Fruit fly (Drosophila melanogaster) whole organism, embryonic: ENCODE data around the gene Rich.
A peak's percentile ranks its signal among the peaks of the same experiment; 100 is the strongest.

Source experiments
- Antp ChIP-seq: fragments of 200-800 bp; sonication (Bioruptor generic); optimal IDR thresholded peaks from 3 replicates; lab custom pipeline; 2016; ENCODE audit warnings: missing biosample characterization, missing genetic modification characterization
- CG10147 ChIP-seq: fragments of 200-800 bp; sonication (Bioruptor generic); optimal IDR thresholded peaks from 2 replicates; lab custom pipeline; 2019; ENCODE audit warnings: missing biosample characterization, mild to moderate bottlenecking, missing genetic modification characterization, moderate library complexity
- CG10462 ChIP-seq: fragments of 200-800 bp; sonication (Bioruptor generic); optimal IDR thresholded peaks from 2 replicates; lab custom pipeline; 2016; ENCODE audit warnings: missing biosample characterization, missing genetic modification characterization
- CG12219 ChIP-seq: fragments of 200-800 bp; sonication (Bioruptor generic); optimal IDR thresholded peaks from 3 replicates; lab custom pipeline; 2018; ENCODE audit warnings: missing biosample characterization, mild to moderate bottlenecking, missing genetic modification characterization
- CG12236 ChIP-seq: fragments of 200-800 bp; sonication (Bioruptor generic); optimal IDR thresholded peaks from 2 replicates; lab custom pipeline; 2016; ENCODE audit warnings: missing biosample characterization, missing genetic modification characterization
- CG13424 ChIP-seq: fragments of 200-800 bp; sonication (Bioruptor generic); optimal IDR thresholded peaks from 2 replicates; lab custom pipeline; 2019; ENCODE audit warnings: missing biosample characterization, mild to moderate bottlenecking, missing genetic modification characterization, moderate library complexity
- CG14014 ChIP-seq: fragments of 200-800 bp; sonication (Bioruptor generic); IDR thresholded peaks from 2 replicates; pipeline ENCODE4 v1.3.6; 2022; ENCODE audit warnings: missing biosample characterization, missing genetic modification characterization
- CG1647 ChIP-seq: fragments of 200-800 bp; sonication (Bioruptor generic); optimal IDR thresholded peaks from 3 replicates; lab custom pipeline; 2016; ENCODE audit warnings: missing biosample characterization, missing genetic modification characterization
- CG17359 ChIP-seq: fragments of 200-800 bp; sonication (Bioruptor generic); optimal IDR thresholded peaks from 3 replicates; lab custom pipeline; 2018; ENCODE audit warnings: missing biosample characterization, mild to moderate bottlenecking, missing genetic modification characterization, moderate library complexity
- CG18619 ChIP-seq: fragments of 200-800 bp; sonication (Bioruptor generic); optimal IDR thresholded peaks from 3 replicates; lab custom pipeline; 2017; ENCODE audit warnings: missing biosample characterization, mild to moderate bottlenecking, missing genetic modification characterization
- CG18764 ChIP-seq: fragments of 200-800 bp; sonication (Bioruptor generic); optimal IDR thresholded peaks from 3 replicates; lab custom pipeline; 2016; ENCODE audit warnings: missing biosample characterization, missing genetic modification characterization
- CG2202 ChIP-seq: fragments of 200-800 bp; sonication (Bioruptor generic); optimal IDR thresholded peaks from 2 replicates; lab custom pipeline; 2018; ENCODE audit warnings: missing biosample characterization, mild to moderate bottlenecking, missing genetic modification characterization
- CG31441 ChIP-seq: fragments of 200-800 bp; sonication (Bioruptor generic); IDR thresholded peaks from 2 replicates; pipeline ENCODE4 v1.3.6; 2022; ENCODE audit warnings: missing biosample characterization, missing genetic modification characterization
- CG32772 ChIP-seq: fragments of 200-800 bp; sonication (Bioruptor generic); IDR thresholded peaks from 2 replicates; pipeline ENCODE4 v1.3.6; 2022; ENCODE audit warnings: missing biosample characterization, missing genetic modification characterization
- CG34422 ChIP-seq: fragments of 200-800 bp; sonication (Bioruptor generic); IDR thresholded peaks from 3 replicates; pipeline ENCODE4 v1.3.6; 2022; ENCODE audit warnings: missing biosample characterization, missing genetic modification characterization
- CG3726 ChIP-seq: fragments of 200-800 bp; sonication (Bioruptor generic); IDR thresholded peaks from 3 replicates; pipeline ENCODE4, ENCODE4 v1.3.6; 2022; ENCODE audit warnings: missing biosample characterization, missing genetic modification characterization
- CG6175 ChIP-seq: fragments of 200-800 bp; sonication (Bioruptor generic); IDR thresholded peaks from 3 replicates; pipeline ENCODE4 v1.3.6; 2022; ENCODE audit warnings: missing biosample characterization, missing genetic modification characterization
- CG8359 ChIP-seq: fragments of 200-800 bp; sonication (Bioruptor generic); optimal IDR thresholded peaks from 2 replicates; lab custom pipeline; 2017; ENCODE audit warnings: missing biosample characterization, mild to moderate bottlenecking, missing genetic modification characterization, borderline replicate concordance
- CG8944 ChIP-seq: fragments of 200-800 bp; sonication (Bioruptor generic); optimal IDR thresholded peaks from 3 replicates; lab custom pipeline; 2016; ENCODE audit warnings: missing biosample characterization, missing genetic modification characterization
- CTCF ChIP-seq: fragments of 200-800 bp; sonication (Bioruptor generic); optimal IDR thresholded peaks from 2 replicates; lab custom pipeline; 2017; ENCODE audit warnings: missing biosample characterization, mild to moderate bottlenecking, missing genetic modification characterization, moderate library complexity
- D19B ChIP-seq: fragments of 200-800 bp; sonication (Bioruptor generic); optimal IDR thresholded peaks from 2 replicates; lab custom pipeline; 2017; ENCODE audit warnings: missing biosample characterization, mild to moderate bottlenecking, missing genetic modification characterization
- Dfd ChIP-seq, 2 experiments: fragments of >200 bp; optimal IDR thresholded peaks; 2 replicates each; lab custom pipeline; 2017; ENCODE audit warnings: missing biosample characterization in 2 of 2, missing genetic modification characterization in 2 of 2
- Dll ChIP-seq: fragments of 200-800 bp; sonication (Bioruptor generic); IDR thresholded peaks from 4 replicates; pipeline ENCODE4 v1.3.6; 2022; ENCODE audit warnings: missing biosample characterization, missing genetic modification characterization; ENCODE audit not compliant: partially characterized antibody
- Gug ChIP-seq: fragments of 200-800 bp; sonication (Bioruptor generic); IDR thresholded peaks from 4 replicates; pipeline ENCODE4 v1.3.6; 2022; ENCODE audit warnings: missing biosample characterization, missing genetic modification characterization
- H2.0 ChIP-seq: fragments of 200-800 bp; sonication (Bioruptor generic); IDR thresholded peaks from 2 replicates; pipeline ENCODE4 v1.3.6; 2022; ENCODE audit warnings: missing biosample characterization, missing genetic modification characterization
- HLH4C ChIP-seq: fragments of 200-800 bp; sonication (Bioruptor generic); IDR thresholded peaks from 3 replicates; pipeline ENCODE4 v1.3.6; 2022; ENCODE audit warnings: missing biosample characterization, missing genetic modification characterization; ENCODE audit not compliant: partially characterized antibody
- Hr51 ChIP-seq, 2 experiments: fragments of 200-800 bp; sonication (Bioruptor generic); optimal IDR thresholded peaks; 2 replicates in 1 of 2; 3 replicates in 1 of 2; lab custom pipeline; 2016 to 2018; ENCODE audit warnings: missing biosample characterization in 2 of 2, missing genetic modification characterization in 2 of 2, mild to moderate bottlenecking in 1 of 2, moderate library complexity in 1 of 2
- Jarid2 ChIP-seq: fragments of 200-800 bp; sonication (Bioruptor generic); optimal IDR thresholded peaks from 3 replicates; lab custom pipeline; 2017; ENCODE audit warnings: mild to moderate bottlenecking, missing biosample characterization, missing genetic modification reagents, missing genetic modification characterization
- Lpt ChIP-seq: fragments of >200 bp; optimal IDR thresholded peaks from 2 replicates; lab custom pipeline; 2018; ENCODE audit warnings: missing biosample characterization, missing genetic modification characterization
- NK7.1 ChIP-seq: fragments of 200-800 bp; sonication (Bioruptor generic); optimal IDR thresholded peaks from 3 replicates; lab custom pipeline; 2016; ENCODE audit warnings: missing biosample characterization, missing genetic modification characterization
- Nf-YA ChIP-seq: fragments of 200-800 bp; sonication (Bioruptor generic); IDR thresholded peaks from 2 replicates; pipeline ENCODE4 v1.3.6; 2022; ENCODE audit warnings: missing biosample characterization, missing genetic modification characterization
- Nf-YC ChIP-seq: fragments of 200-800 bp; optimal IDR thresholded peaks from 3 replicates; lab custom pipeline; 2019; ENCODE audit warnings: missing biosample characterization, mild to moderate bottlenecking, missing genetic modification characterization, moderate library complexity
- Ptx1 ChIP-seq: fragments of 200-800 bp; sonication (Bioruptor generic); IDR thresholded peaks from 2 replicates; pipeline ENCODE4 v1.3.6; 2022; ENCODE audit warnings: missing biosample characterization, missing genetic modification characterization
- Sin3A ChIP-seq: fragments of >200 bp; optimal IDR thresholded peaks from 2 replicates; lab custom pipeline; 2018
- Sox100B ChIP-seq: fragments of 200-800 bp; sonication (Bioruptor generic); optimal IDR thresholded peaks from 3 replicates; lab custom pipeline; 2018; ENCODE audit warnings: missing biosample characterization, mild to moderate bottlenecking, missing genetic modification characterization
- Ssrp ChIP-seq: fragments of 200-800 bp; sonication (Bioruptor generic); optimal IDR thresholded peaks from 2 replicates; lab custom pipeline; 2018; ENCODE audit warnings: missing biosample characterization, mild to moderate bottlenecking, missing genetic modification characterization, moderate library complexity
- Tbp ChIP-seq: fragments of >200 bp; optimal IDR thresholded peaks from 2 replicates; lab custom pipeline; 2018; ENCODE audit warnings: missing biosample characterization, missing genetic modification characterization
- ab ChIP-seq: fragments of 200-800 bp; sonication (Bioruptor generic); optimal IDR thresholded peaks from 2 replicates; lab custom pipeline; 2016; ENCODE audit warnings: missing biosample characterization, missing genetic modification characterization
- cg ChIP-seq: fragments of 200-800 bp; sonication (Bioruptor generic); optimal IDR thresholded peaks from 3 replicates; lab custom pipeline; 2019; ENCODE audit warnings: missing biosample characterization, mild to moderate bottlenecking, missing genetic modification characterization, moderate library complexity
- ham ChIP-seq: fragments of 200-800 bp; sonication (Bioruptor generic); IDR thresholded peaks from 2 replicates; pipeline ENCODE4 v1.3.6; 2022; ENCODE audit warnings: missing biosample characterization, missing genetic modification characterization
- lbe ChIP-seq: fragments of 200-800 bp; sonication (Bioruptor generic); optimal IDR thresholded peaks from 2 replicates; lab custom pipeline; 2016; ENCODE audit warnings: missing biosample characterization, mild to moderate bottlenecking, missing genetic modification characterization
- phol ChIP-seq: fragments of 200-800 bp; sonication (Bioruptor generic); optimal IDR thresholded peaks from 3 replicates; lab custom pipeline; 2018; ENCODE audit warnings: missing biosample characterization, mild to moderate bottlenecking, missing genetic modification characterization, moderate library complexity
- prd ChIP-seq, 3 experiments: fragments of >200 bp in 2 of 3; fragments of 200-800 bp in 1 of 3; sonication (Bioruptor generic) in 1 of 3; optimal IDR thresholded peaks in 2 of 3; IDR thresholded peaks in 1 of 3; 2 replicates in 2 of 3; 3 replicates in 1 of 3; pipeline versions ENCODE4 v1.3.6 to Lab custom; 2017 to 2022; ENCODE audit warnings: missing biosample characterization in 1 of 3, missing genetic modification characterization in 1 of 3
- row ChIP-seq: fragments of 200-800 bp; sonication (Bioruptor generic); IDR thresholded peaks from 3 replicates; pipeline ENCODE4 v1.3.6; 2022; ENCODE audit warnings: missing biosample characterization, missing genetic modification characterization
- sim ChIP-seq: fragments of 200-800 bp; sonication (Bioruptor generic); IDR thresholded peaks from 2 replicates; pipeline ENCODE4 v1.3.6; 2022; ENCODE audit warnings: missing biosample characterization, missing genetic modification characterization
- so ChIP-seq: fragments of 200-800 bp; sonication (Bioruptor generic); IDR thresholded peaks from 3 replicates; pipeline ENCODE4 v1.3.6; 2022; ENCODE audit warnings: missing biosample characterization, missing genetic modification characterization
- sr ChIP-seq: fragments of 200-800 bp; sonication (Bioruptor generic); IDR thresholded peaks from 3 replicates; pipeline ENCODE4 v1.3.6; 2022; ENCODE audit warnings: missing biosample characterization, missing genetic modification characterization
- tin ChIP-seq: fragments of 200-800 bp; sonication (Bioruptor generic); optimal IDR thresholded peaks from 3 replicates; lab custom pipeline; 2016; ENCODE audit warnings: missing biosample characterization, missing genetic modification characterization
- twi ChIP-seq: fragments of 200-800 bp; optimal IDR thresholded peaks from 2 replicates; lab custom pipeline; 2019; ENCODE audit warnings: missing biosample characterization, mild to moderate bottlenecking, missing genetic modification characterization, moderate library complexity
- zfh2 ChIP-seq: fragments of 200-800 bp; sonication (Bioruptor generic); optimal IDR thresholded peaks from 2 replicates; lab custom pipeline; 2016; ENCODE audit warnings: missing biosample characterization, missing genetic modification characterization

Gene Rich

DNA sequence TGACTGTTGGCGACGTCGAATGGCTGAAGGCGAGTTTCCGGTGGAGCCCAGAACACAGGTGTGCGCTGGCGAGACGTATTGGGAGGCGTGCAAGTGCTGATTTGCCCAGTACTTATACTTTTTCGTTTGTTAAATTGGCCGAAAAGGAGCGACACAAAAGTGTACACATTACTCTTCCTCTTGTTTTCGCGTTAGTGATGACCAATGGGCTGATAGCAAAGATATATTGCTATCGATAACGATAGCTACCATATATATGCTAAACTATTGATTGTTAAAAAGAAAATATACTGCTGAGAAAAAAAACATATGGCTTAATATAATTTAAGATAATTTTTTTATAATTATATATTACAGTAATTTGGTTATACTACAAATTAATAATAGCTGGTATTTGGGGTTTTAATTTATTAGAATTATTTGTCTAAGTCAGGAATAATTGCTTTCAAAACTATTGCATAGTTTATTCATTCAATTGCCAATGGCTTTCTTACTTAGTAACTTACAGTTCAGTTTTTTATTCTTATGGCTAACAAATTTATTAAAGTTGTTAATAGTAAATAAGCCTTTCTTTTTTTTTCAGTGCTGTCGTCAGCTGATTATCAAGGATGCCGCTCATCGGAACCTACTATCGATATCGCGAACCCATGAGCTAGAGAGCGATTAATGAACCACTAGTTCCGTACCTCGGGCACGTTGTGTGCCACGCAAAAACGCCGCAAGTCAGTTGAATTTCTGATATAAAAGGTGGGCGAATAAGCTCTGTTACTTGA lies 25.5 kb upstream of the Rich start, which contains the start of the genes Hem and IleRS (continued):
- TF ChIP-seq Dll (GFP tag; lab: Robert Waterston, UW) (peak; percentile 81), CG14014 (GFP tag; lab: Robert Waterston, UW) (peak; percentile 91), Gug (GFP tag; lab: Robert Waterston, UW) (peak; percentile 75), CG6175 (GFP tag; lab: Robert Waterston, UW) (peak; percentile 71), Jarid2 (GFP tag; lab: Kevin White, UChicago) (peak; percentile 57), tin (peak; percentile 94), CG2202 (peak; percentile 77), lbe (GFP tag; lab: Kevin White, UChicago) (no peak), cg (GFP tag; lab: Kevin White, UChicago) (no peak), CG3726 (peak; percentile 76; the same call in 2 of the 3 replicates), Antp (peak; percentile 73), HLH4C (GFP tag; lab: Robert Waterston, UW) (peak; percentile 67), ab (GFP tag; lab: Kevin White, UChicago) (no peak), H2.0 (peak; percentile 87), CG18619 (GFP tag; lab: Kevin White, UChicago) (peak; percentile 91), CG12219 (GFP tag; lab: Kevin White, UChicago) (peak; percentile 71), twi (peak; percentile 84), Sox100B (GFP tag; lab: Kevin White, UChicago) (no peak), so (GFP tag; lab: Robert Waterston, UW) (peak; percentile 87), Ssrp (tag; lab: Kevin White, UChicago) (peak; percentile 94), phol (tag; lab: Kevin White, UChicago) (peak; percentile 95), CG17359 (peak; percentile 94), CG13424 (tag; lab: Kevin White, UChicago) (peak; percentile 93), Lpt (no peak), CG10147 (GFP tag; lab: Kevin White, UChicago) (peak; percentile 84), CG34422 (GFP tag; lab: Robert Waterston, UW) (peak; percentile 92), zfh2 (GFP tag; lab: Kevin White, UChicago) (peak; percentile 80), row (GFP tag; lab: Robert Waterston, UW) (peak; percentile 92), Tbp (GFP tag; lab: Kevin White, UChicago) (no peak), Ptx1 (GFP tag; lab: Robert Waterston, UW) (peak; percentile 93), CG8944 (GFP tag; lab: Kevin White, UChicago) (peak; percentile 79), CG10462 (GFP tag; lab: Kevin White, UChicago) (peak; percentile 86), CG32772 (GFP tag; lab: Robert Waterston, UW) (peak; percentile 92), CG18764 (GFP tag; lab: Kevin White, UChicago) (peak; percentile 91), CG8359 (GFP tag; lab: Kevin White, UChicago) (peak; percentile 70), prd (optimal IDR thresholded peaks at IDR 0.05; lab: Kevin White, UChicago) (no peak), prd (GFP tag; IDR thresholded peaks at IDR 0.05; lab: Robert Waterston, UW) (peak; percentile 94), NK7.1 (peak; percentile 74), Nf-YC (tag; lab: Kevin White, UChicago) (no peak), sr (peak; percentile 55; the same call in 1 of the 3 replicates), Sin3A (no peak), CTCF (GFP tag; lab: Kevin White, UChicago) (peak; percentile 53), CG31441 (GFP tag; lab: Robert Waterston, UW) (no peak; the same call in 1 of the 2 replicates), Hr51 (GFP tag; optimal IDR thresholded peaks at IDR 0.05; lab: Kevin White, UChicago) (peak; percentile 76 to 95), D19B (GFP tag; lab: Kevin White, UChicago) (peak; percentile 78), Dfd (GFP tag; optimal IDR thresholded peaks at IDR 0.05; lab: Kevin White, UChicago) (no peak), CG1647 (GFP tag; lab: Kevin White, UChicago) (peak; percentile 66), sim (GFP tag; lab: Robert Waterston, UW) (peak; percentile 81; the same call in 1 of the 2 replicates), CG12236 (GFP tag; lab: Kevin White, UChicago) (peak; percentile 78), ham (peak; percentile 59; the same call in 1 of the 2 replicates), Nf-YA (GFP tag; lab: Robert Waterston, UW) (peak; percentile 75)
